Worm (Caenorhabditis elegans): ENCODE data around the gene ntp-1.

ntp-1 gene

ce11 chrIV:7794709-7795108 lies at the start of gene ntp-1:
ntp-1 (minus strand) TSS chrIV:7794809.
- TF ChIP-seq ceh-28 (tag; optimal IDR thresholded peaks at IDR 0.05) = no peak
- no peak for TF ChIP-seq fkh-10 (GFP tag; optimal IDR thresholded peaks at IDR 0.05)
- no peak for TF ChIP-seq nhr-237 (tag; optimal IDR thresholded peaks at IDR 0.05)
- no peak for TF ChIP-seq tbx-2 (tag; optimal IDR thresholded peaks at IDR 0.05)
- no peak for TF ChIP-seq snpc-4 (tag; optimal IDR thresholded peaks at IDR 0.05)
- no peak for TF ChIP-seq pha-4 (tag; optimal IDR thresholded peaks at IDR 0.05)

- TF ChIP-seq pqm-1 (tag; optimal IDR thresholded peaks at IDR 0.05) (peak; percentile 90), ceh-28 (tag; optimal IDR thresholded peaks at IDR 0.05) (peak; percentile 45), pha-4 (tag; optimal IDR thresholded peaks at IDR 0.05) (peak; percentile 50), ztf-4 (tag; optimal IDR thresholded peaks at IDR 0.05) (no peak), elt-2 (tag; optimal IDR thresholded peaks at IDR 0.05) (peak; percentile 89), sea-2 (GFP tag; optimal IDR thresholded peaks at IDR 0.05) (no peak)
Observed at ce11 chrIV:7841218-7841617, 46.6 kb upstream of the ntp-1 start.

- TF ChIP-seq unc-62 (GFP tag; optimal IDR thresholded peaks at IDR 0.05) (no peak), daf-12 (tag; optimal IDR thresholded peaks at IDR 0.05) (no peak), R02D3.7 (tag; optimal IDR thresholded peaks at IDR 0.05) (no peak), elt-3 (tag; optimal IDR thresholded peaks at IDR 0.05) (no peak), zag-1 (tag; optimal IDR thresholded peaks at IDR 0.05) (no peak), nhr-28 (tag; optimal IDR thresholded peaks at IDR 0.05) (no peak), egl-27 (tag; optimal IDR thresholded peaks at IDR 0.05) (no peak), nhr-12 (tag; optimal IDR thresholded peaks at IDR 0.05) (no peak), lin-39 (tag; optimal IDR thresholded peaks at IDR 0.05) (no peak), nhr-43 (tag; optimal IDR thresholded peaks at IDR 0.05; ENCODE audit: poor library complexity, severe bottlenecking) (no peak), sea-2 (GFP tag; optimal IDR thresholded peaks at IDR 0.05) (no peak), lsy-12 (tag; optimal IDR thresholded peaks at IDR 0.05) (no peak), ama-1 (optimal IDR thresholded peaks at IDR 0.05) (no peak), tbx-2 (tag; optimal IDR thresholded peaks at IDR 0.05) (no peak), aly-2 (tag; optimal IDR thresholded peaks at IDR 0.05) (no peak), hmg-11 (tag; optimal IDR thresholded peaks at IDR 0.05) (no peak), ztf-11 (tag; optimal IDR thresholded peaks at IDR 0.05) (no peak), fos-1 (tag; optimal IDR thresholded peaks at IDR 0.05) (no peak), mml-1 (tag; optimal IDR thresholded peaks at IDR 0.05) (no peak)
Observed at ce11 chrIV:7839923-7840322, 45.3 kb upstream of the ntp-1 start.

- no peak for TF ChIP-seq nhr-77 (tag; optimal IDR thresholded peaks at IDR 0.05)
- no peak for TF ChIP-seq egl-27 (tag; optimal IDR thresholded peaks at IDR 0.05)
- TF ChIP-seq ZK546.5 (tag; optimal IDR thresholded peaks at IDR 0.05) = no peak
- no peak for TF ChIP-seq mdl-1 (tag; optimal IDR thresholded peaks at IDR 0.05)
- no peak for TF ChIP-seq lin-39 (tag; optimal IDR thresholded peaks at IDR 0.05)
- TF ChIP-seq elt-2 (tag; optimal IDR thresholded peaks at IDR 0.05) = no peak
- no peak for TF ChIP-seq nhr-23 (tag; optimal IDR thresholded peaks at IDR 0.05)
- no peak for TF ChIP-seq nhr-67 (tag; optimal IDR thresholded peaks at IDR 0.05)
- no peak for TF ChIP-seq elt-1 (tag; optimal IDR thresholded peaks at IDR 0.05)
Observed at ce11 chrIV:7838426-7838825, 43.8 kb upstream of the ntp-1 start, which contains the start of gene C06A6.7. C06A6.7 (minus strand) TSS chrIV:7838526.

- TF ChIP-seq fkh-2 (tag; optimal IDR thresholded peaks at IDR 0.05) = no peak
- TF ChIP-seq ztf-4 (tag; optimal IDR thresholded peaks at IDR 0.05) = no peak
- TF ChIP-seq ZK546.5 (tag; optimal IDR thresholded peaks at IDR 0.05) = no peak
- TF ChIP-seq nhr-12 (tag; optimal IDR thresholded peaks at IDR 0.05) = no peak
- no peak for TF ChIP-seq nhr-76 (tag; optimal IDR thresholded peaks at IDR 0.05)
Observed at ce11 chrIV:7836491-7836890, 41.9 kb upstream of the ntp-1 start.

ce11 chrIV:7836030-7836429 lies 41.4 kb upstream of the ntp-1 start:
- peak; percentile 61 for TF ChIP-seq nhr-25 (tag; optimal IDR thresholded peaks at IDR 0.05)
- no peak for TF ChIP-seq eor-1 (tag; optimal IDR thresholded peaks at IDR 0.05)
- no peak for TF ChIP-seq fkh-10 (GFP tag; optimal IDR thresholded peaks at IDR 0.05)
- no peak for TF ChIP-seq tbx-2 (tag; optimal IDR thresholded peaks at IDR 0.05)
- no peak for TF ChIP-seq ceh-16 (tag; optimal IDR thresholded peaks at IDR 0.05)
- TF ChIP-seq nhr-67 (tag; optimal IDR thresholded peaks at IDR 0.05) = no peak
- no peak for TF ChIP-seq mml-1 (tag; optimal IDR thresholded peaks at IDR 0.05)
- no peak for TF ChIP-seq aly-2 (tag; optimal IDR thresholded peaks at IDR 0.05)
- TF ChIP-seq unc-39 (tag; optimal IDR thresholded peaks at IDR 0.05) = no peak
- TF ChIP-seq ztf-4 (tag; optimal IDR thresholded peaks at IDR 0.05) = no peak
- TF ChIP-seq sea-2 (GFP tag; optimal IDR thresholded peaks at IDR 0.05) = no peak
- peak; percentile 19 for TF ChIP-seq nfya-1 (tag; optimal IDR thresholded peaks at IDR 0.05; ENCODE audit: insufficient read depth)
- TF ChIP-seq ZK546.5 (tag; optimal IDR thresholded peaks at IDR 0.05) = no peak
- TF ChIP-seq elt-1 (tag; optimal IDR thresholded peaks at IDR 0.05) = no peak
- no peak for TF ChIP-seq unc-62 (GFP tag; optimal IDR thresholded peaks at IDR 0.05)
- TF ChIP-seq ceh-82 (tag; optimal IDR thresholded peaks at IDR 0.05) = no peak
- TF ChIP-seq elt-2 (tag; optimal IDR thresholded peaks at IDR 0.05) = no peak
- no peak for TF ChIP-seq R02D3.7 (tag; optimal IDR thresholded peaks at IDR 0.05)
- TF ChIP-seq lin-15B (tag; optimal IDR thresholded peaks at IDR 0.05) = no peak
- no peak for TF ChIP-seq ztf-11 (tag; optimal IDR thresholded peaks at IDR 0.05)
- TF ChIP-seq nhr-28 (tag; optimal IDR thresholded peaks at IDR 0.05) = no peak
- TF ChIP-seq egl-5 (tag; optimal IDR thresholded peaks at IDR 0.05) = no peak
- peak; percentile 27 for TF ChIP-seq hmg-11 (tag; optimal IDR thresholded peaks at IDR 0.05)
